Fruit fly (Drosophila melanogaster) whole organism, embryonic: ENCODE measurements around the gene loaf.

Experiments
- CG10209 ChIP-seq: fragments of 200-800 bp; sonication (Bioruptor generic); optimal IDR thresholded peaks from 3 replicates; lab custom pipeline; 2017; ENCODE audit warnings: missing biosample characterization, mild to moderate bottlenecking, missing genetic modification characterization, missing genetic modification reagents
- CG10267 ChIP-seq: fragments of 200-800 bp; sonication (Bioruptor generic); optimal IDR thresholded peaks from 2 replicates; lab custom pipeline; 2018; ENCODE audit warnings: missing biosample characterization, mild to moderate bottlenecking, missing genetic modification characterization, moderate library complexity
- CG10462 ChIP-seq: fragments of 200-800 bp; sonication (Bioruptor generic); optimal IDR thresholded peaks from 2 replicates; lab custom pipeline; 2016; ENCODE audit warnings: missing biosample characterization, missing genetic modification characterization
- CG13287 ChIP-seq: fragments of 200-800 bp; sonication (Bioruptor generic); IDR thresholded peaks from 2 replicates; pipeline ENCODE4 v1.3.6; 2022; ENCODE audit warnings: missing biosample characterization, missing genetic modification characterization; ENCODE audit not compliant: partially characterized antibody
- CG14667 ChIP-seq: fragments of 200-800 bp; sonication (Bioruptor generic); IDR thresholded peaks from 2 replicates; pipeline ENCODE4 v1.3.6; 2022; ENCODE audit warnings: missing biosample characterization, missing genetic modification characterization
- CG14965 ChIP-seq: fragments of 200-800 bp; sonication (Bioruptor generic); optimal IDR thresholded peaks from 2 replicates; lab custom pipeline; 2016; ENCODE audit warnings: missing biosample characterization, missing genetic modification characterization, borderline replicate concordance
- CG15514 ChIP-seq: fragments of 200-800 bp; sonication (Bioruptor generic); optimal IDR thresholded peaks from 3 replicates; lab custom pipeline; 2017; ENCODE audit warnings: missing biosample characterization, missing genetic modification characterization, mild to moderate bottlenecking, moderate library complexity, missing genetic modification reagents
- CG30020 ChIP-seq: fragments of 200-800 bp; optimal IDR thresholded peaks from 2 replicates; lab custom pipeline; 2019; ENCODE audit warnings: missing biosample characterization, mild to moderate bottlenecking, missing genetic modification characterization, moderate library complexity
- CG3163 ChIP-seq: fragments of 200-800 bp; sonication (Bioruptor generic); optimal IDR thresholded peaks from 3 replicates; lab custom pipeline; 2016; ENCODE audit warnings: missing biosample characterization, missing genetic modification characterization
- CG4820 ChIP-seq: fragments of 200-800 bp; sonication (Bioruptor generic); optimal IDR thresholded peaks from 3 replicates; lab custom pipeline; 2016; ENCODE audit warnings: missing biosample characterization, missing genetic modification characterization
- CG5953 ChIP-seq: fragments of 200-800 bp; sonication (Bioruptor generic); IDR thresholded peaks from 2 replicates; pipeline ENCODE4 v1.3.6; 2022; ENCODE audit warnings: missing biosample characterization, missing genetic modification characterization
- CG6654 ChIP-seq: fragments of 200-800 bp; sonication (Bioruptor generic); optimal IDR thresholded peaks from 2 replicates; lab custom pipeline; 2017; ENCODE audit warnings: missing biosample characterization, mild to moderate bottlenecking, missing genetic modification characterization
- CG6689 ChIP-seq: fragments of 200-800 bp; sonication (Bioruptor generic); IDR thresholded peaks from 2 replicates; pipeline ENCODE4 v1.3.6; 2022; ENCODE audit warnings: missing biosample characterization, missing genetic modification characterization
- CG7987 ChIP-seq: fragments of 200-800 bp; sonication (Bioruptor generic); optimal IDR thresholded peaks from 2 replicates; lab custom pipeline; 2018; ENCODE audit warnings: missing biosample characterization, mild to moderate bottlenecking, missing genetic modification characterization, moderate library complexity
- CG9609 ChIP-seq: fragments of 200-800 bp; sonication (Bioruptor generic); optimal IDR thresholded peaks from 3 replicates; lab custom pipeline; 2016; ENCODE audit warnings: missing biosample characterization, missing genetic modification characterization
- CG9727 ChIP-seq: fragments of 200-800 bp; sonication (Bioruptor generic); optimal IDR thresholded peaks from 3 replicates; lab custom pipeline; 2017; ENCODE audit warnings: missing biosample characterization, mild to moderate bottlenecking, missing genetic modification characterization
- Deaf1 ChIP-seq: fragments of 200-800 bp; optimal IDR thresholded peaks from 3 replicates; lab custom pipeline; 2019; ENCODE audit warnings: missing biosample characterization, mild to moderate bottlenecking, missing genetic modification characterization, moderate library complexity
- Dek ChIP-seq: fragments of 200-800 bp; sonication (Bioruptor generic); optimal IDR thresholded peaks from 3 replicates; lab custom pipeline; 2019; ENCODE audit warnings: missing biosample characterization, mild to moderate bottlenecking, missing genetic modification characterization, moderate library complexity
- Dp ChIP-seq: fragments of 200-800 bp; sonication (Bioruptor generic); optimal IDR thresholded peaks from 2 replicates; lab custom pipeline; 2018; ENCODE audit warnings: missing biosample characterization, mild to moderate bottlenecking, missing genetic modification characterization, moderate library complexity
- E2f2 ChIP-seq: fragments of 200-800 bp; sonication (Bioruptor generic); IDR thresholded peaks from 2 replicates; pipeline ENCODE4 v1.3.6; 2022; ENCODE audit warnings: missing biosample characterization, missing genetic modification characterization
- ERR ChIP-seq: fragments of 200-800 bp; sonication (Bioruptor generic); optimal IDR thresholded peaks from 2 replicates; lab custom pipeline; 2016; ENCODE audit warnings: missing biosample characterization, missing genetic modification characterization
- Ets97D ChIP-seq: fragments of 200-800 bp; sonication (Bioruptor generic); optimal IDR thresholded peaks from 3 replicates; lab custom pipeline; 2016; ENCODE audit warnings: missing biosample characterization, missing genetic modification characterization
- GATAe ChIP-seq: fragments of 200-800 bp; sonication (Bioruptor generic); conservative IDR thresholded peaks from 2 replicates; pipeline ENCODE4 v1.3.6; 2022; ENCODE audit warnings: missing biosample characterization, missing genetic modification characterization
- HHEX ChIP-seq: fragments of 200-800 bp; sonication (Bioruptor generic); optimal IDR thresholded peaks from 3 replicates; lab custom pipeline; 2017; ENCODE audit warnings: missing biosample characterization, mild to moderate bottlenecking, missing genetic modification characterization, missing genetic modification reagents
- HLHmδ ChIP-seq: fragments of 200-800 bp; sonication (Bioruptor generic); optimal IDR thresholded peaks from 2 replicates; lab custom pipeline; 2018; ENCODE audit warnings: missing biosample characterization, mild to moderate bottlenecking, missing genetic modification characterization, moderate library complexity
- HmgZ ChIP-seq: fragments of 200-800 bp; sonication (Bioruptor generic); optimal IDR thresholded peaks from 2 replicates; lab custom pipeline; 2018; ENCODE audit warnings: missing biosample characterization, mild to moderate bottlenecking, missing genetic modification characterization
- Hr78 ChIP-seq, 2 experiments: fragments of 200-800 bp in 1 of 2; fragments of >200 bp in 1 of 2; sonication (Bioruptor generic) in 1 of 2; optimal IDR thresholded peaks; 2 replicates each; lab custom pipeline; 2017 to 2019; ENCODE audit warnings: missing biosample characterization in 2 of 2, missing genetic modification characterization in 2 of 2, mild to moderate bottlenecking in 1 of 2, moderate library complexity in 1 of 2
- MTF-1 ChIP-seq: fragments of 200-800 bp; sonication (Bioruptor generic); optimal IDR thresholded peaks from 2 replicates; lab custom pipeline; 2018; ENCODE audit warnings: missing biosample characterization, mild to moderate bottlenecking, missing genetic modification characterization, borderline replicate concordance
- Nf-YA ChIP-seq: fragments of 200-800 bp; sonication (Bioruptor generic); IDR thresholded peaks from 2 replicates; pipeline ENCODE4 v1.3.6; 2022; ENCODE audit warnings: missing biosample characterization, missing genetic modification characterization
- Nf-YB ChIP-seq: fragments of 200-800 bp; sonication (Bioruptor generic); optimal IDR thresholded peaks from 3 replicates; lab custom pipeline; 2019; ENCODE audit warnings: missing biosample characterization, mild to moderate bottlenecking, missing genetic modification characterization, moderate library complexity
- Pdp1 ChIP-seq, 2 experiments: fragments of 200-800 bp; sonication (Bioruptor generic); optimal IDR thresholded peaks; 3 replicates each; lab custom pipeline; 2016; ENCODE audit warnings: missing biosample characterization in 2 of 2, missing genetic modification characterization in 2 of 2, mild to moderate bottlenecking in 1 of 2, moderate library complexity in 1 of 2
- dati ChIP-seq: fragments of 200-800 bp; sonication (Bioruptor generic); IDR thresholded peaks from 2 replicates; pipeline ENCODE4 v1.3.6; 2022; ENCODE audit warnings: missing biosample characterization, missing genetic modification characterization
- ewg ChIP-seq: fragments of 200-800 bp; sonication (Bioruptor generic); optimal IDR thresholded peaks from 3 replicates; lab custom pipeline; 2017; ENCODE audit warnings: mild to moderate bottlenecking, missing biosample characterization, missing genetic modification reagents, missing genetic modification characterization
- fd102C ChIP-seq: fragments of 200-800 bp; sonication (Bioruptor generic); optimal IDR thresholded peaks from 2 replicates; lab custom pipeline; 2018; ENCODE audit warnings: missing biosample characterization, mild to moderate bottlenecking, missing genetic modification characterization, moderate library complexity
- grn ChIP-seq: fragments of 200-800 bp; sonication (Bioruptor generic); optimal IDR thresholded peaks from 3 replicates; lab custom pipeline; 2017; ENCODE audit warnings: missing biosample characterization, missing genetic modification characterization
- knrl ChIP-seq: fragments of 200-800 bp; sonication (Bioruptor generic); IDR thresholded peaks from 3 replicates; pipeline ENCODE4 v1.3.6; 2022; ENCODE audit warnings: missing biosample characterization, missing genetic modification characterization; ENCODE audit not compliant: partially characterized antibody
- lab ChIP-seq: fragments of 200-800 bp; sonication (Bioruptor generic); optimal IDR thresholded peaks from 3 replicates; lab custom pipeline; 2017; ENCODE audit warnings: missing biosample characterization, missing genetic modification characterization, mild to moderate bottlenecking, moderate library complexity, missing genetic modification reagents
- slp2 ChIP-seq: fragments of 200-800 bp; sonication (Bioruptor generic); optimal IDR thresholded peaks from 2 replicates; lab custom pipeline; 2016; ENCODE audit warnings: missing biosample characterization, missing genetic modification characterization
- stwl ChIP-seq: fragments of 200-800 bp; sonication (Bioruptor generic); optimal IDR thresholded peaks from 3 replicates; lab custom pipeline; 2018; ENCODE audit warnings: missing biosample characterization, mild to moderate bottlenecking, missing genetic modification characterization, moderate library complexity
- sug ChIP-seq: fragments of 200-800 bp; optimal IDR thresholded peaks from 2 replicates; lab custom pipeline; 2019; ENCODE audit warnings: missing biosample characterization, mild to moderate bottlenecking, missing genetic modification characterization, moderate library complexity
- usp ChIP-seq: fragments of >200 bp; optimal IDR thresholded peaks from 2 replicates; lab custom pipeline; 2017; ENCODE audit warnings: missing biosample characterization, missing genetic modification characterization
- yki ChIP-seq: fragments of >200 bp; optimal IDR thresholded peaks from 3 replicates; lab custom pipeline; 2018

Gene loaf

DNA sequence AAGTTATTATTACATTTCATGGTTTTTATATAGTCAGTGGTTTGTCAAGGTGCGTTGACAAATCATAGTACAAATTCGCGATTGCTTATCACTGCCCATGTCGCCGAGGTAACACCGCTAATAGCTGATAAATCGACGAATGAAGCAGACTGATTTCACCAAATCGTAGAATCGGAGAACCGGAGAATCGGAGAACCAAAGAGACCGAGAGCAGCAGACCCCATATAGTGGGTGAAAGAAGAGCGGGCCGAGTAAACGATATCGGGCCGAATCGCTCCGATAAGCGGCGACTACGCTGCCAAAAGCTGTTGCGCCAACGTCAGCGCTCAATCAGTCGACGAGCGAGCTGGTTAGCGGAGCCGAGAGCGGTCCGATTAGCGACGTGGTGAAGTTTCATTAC, 10.7 kb upstream of the loaf start, which contains the start of gene CG14131 (continued):
- no peak for TF ChIP-seq HLHmδ (GFP tag; lab: Kevin White, UChicago)
- peak; percentile 41 for TF ChIP-seq CG13287
- TF ChIP-seq dati (GFP tag; lab: Robert Waterston, UW): no peak
- peak; percentile 26 for TF ChIP-seq lab (GFP tag; lab: Kevin White, UChicago)
- peak; percentile 83 for TF ChIP-seq Deaf1 (tag; lab: Kevin White, UChicago)
- no peak for TF ChIP-seq fd102C
- no peak for TF ChIP-seq yki (lab: Kevin White, UChicago)
- no peak for TF ChIP-seq CG14965 (GFP tag; lab: Kevin White, UChicago)
- TF ChIP-seq CG5953 (GFP tag; lab: Robert Waterston, UW): no peak
- no peak for TF ChIP-seq CG9609
- no peak for TF ChIP-seq Dp (GFP tag; lab: Kevin White, UChicago)
- no peak for TF ChIP-seq slp2 (GFP tag; lab: Kevin White, UChicago)
- TF ChIP-seq grn (GFP tag; lab: Kevin White, UChicago): peak; percentile 93
- no peak for TF ChIP-seq stwl (tag; lab: Kevin White, UChicago)
- no peak for TF ChIP-seq CG7987 (GFP tag; lab: Kevin White, UChicago)
- no peak for TF ChIP-seq Hr78 (GFP tag; optimal IDR thresholded peaks at IDR 0.05; lab: Kevin White, UChicago)
- no peak for TF ChIP-seq CG9727 (GFP tag; lab: Kevin White, UChicago)
- TF ChIP-seq ewg (GFP tag; lab: Kevin White, UChicago): no peak
- TF ChIP-seq CG10209: no peak
- TF ChIP-seq CG4820 (GFP tag; lab: Kevin White, UChicago): no peak
- no peak for TF ChIP-seq CG3163 (GFP tag; lab: Kevin White, UChicago)
- 0 out of 2 replicates have a peak, but pooled peaks have one; percentile 21 for TF ChIP-seq GATAe (GFP tag; lab: Robert Waterston, UW)
- no peak for TF ChIP-seq CG10267 (tag; lab: Kevin White, UChicago)
- TF ChIP-seq CG6689: no peak
- TF ChIP-seq CG30020 (tag; lab: Kevin White, UChicago): no peak
- TF ChIP-seq Nf-YB (GFP tag; lab: Kevin White, UChicago): no peak
- no peak for TF ChIP-seq ERR (GFP tag; lab: Kevin White, UChicago)
- no peak for TF ChIP-seq Dek (tag; lab: Kevin White, UChicago)
- no peak for TF ChIP-seq CG6654 (GFP tag; lab: Kevin White, UChicago)
- TF ChIP-seq Ets97D: no peak
- no peak for TF ChIP-seq HHEX (GFP tag; lab: Kevin White, UChicago)
- no peak for TF ChIP-seq usp (GFP tag; lab: Kevin White, UChicago)
- TF ChIP-seq HmgZ (tag; lab: Kevin White, UChicago): no peak
- no peak for TF ChIP-seq Nf-YA (GFP tag; lab: Robert Waterston, UW)
- no peak for TF ChIP-seq CG15514 (GFP tag; lab: Kevin White, UChicago)
- TF ChIP-seq CG14667 (GFP tag; lab: Robert Waterston, UW): no peak
- TF ChIP-seq CG10462 (GFP tag; lab: Kevin White, UChicago): no peak
- no peak for TF ChIP-seq E2f2 (GFP tag; lab: Robert Waterston, UW)
- peak; percentile 48 for TF ChIP-seq sug
- TF ChIP-seq Pdp1 (GFP tag; optimal IDR thresholded peaks at IDR 0.05; lab: Kevin White, UChicago): peak in 1 of 2 experiments; percentile 30
- TF ChIP-seq knrl: no peak
- TF ChIP-seq MTF-1 (GFP tag; lab: Kevin White, UChicago): no peak
